Worm (Caenorhabditis elegans): ENCODE measurements around the gene mcd-1.

Gene mcd-1

DNA sequence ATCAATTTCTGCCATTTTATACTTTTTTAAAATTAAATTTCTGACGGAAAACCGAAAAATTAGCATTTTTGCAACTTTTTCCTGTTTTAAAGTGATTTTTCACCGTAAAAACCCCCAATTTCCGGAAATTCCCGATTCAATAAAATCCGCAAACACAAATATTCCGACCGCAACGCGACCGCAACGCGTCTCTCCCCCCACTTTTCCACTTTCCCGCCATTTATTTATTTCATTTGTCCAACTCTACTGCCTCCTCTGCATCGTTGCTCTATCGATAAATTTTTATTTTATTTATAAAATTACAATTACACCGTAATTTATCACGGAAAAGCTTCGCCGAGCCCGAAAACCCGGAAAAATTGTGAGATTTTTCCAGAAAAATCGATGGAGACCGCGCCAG, at the start of gene mcd-1:
Gene mcd-1 (plus strand): TSS at position 267 of the 400 bp plus-strand sequence.
- TF ChIP-seq nhr-237 (tag; optimal IDR thresholded peaks at IDR 0.05) (no peak), nhr-21 (tag; optimal IDR thresholded peaks at IDR 0.05) (no peak), gmeb-1 (tag; optimal IDR thresholded peaks at IDR 0.05) (peak; percentile 76), lin-13 (GFP tag; optimal IDR thresholded peaks at IDR 0.05) (peak; percentile 83), nhr-77 (tag; optimal IDR thresholded peaks at IDR 0.05) (no peak), nhr-23 (tag; optimal IDR thresholded peaks at IDR 0.05) (no peak), egl-27 (tag; optimal IDR thresholded peaks at IDR 0.05) (no peak), nhr-129 (tag; optimal IDR thresholded peaks at IDR 0.05) (no peak), peb-1 (tag; optimal IDR thresholded peaks at IDR 0.05) (no peak), nhr-11 (tag; optimal IDR thresholded peaks at IDR 0.05) (no peak), elt-3 (tag; optimal IDR thresholded peaks at IDR 0.05) (no peak), dmd-4 (tag; optimal IDR thresholded peaks at IDR 0.05) (no peak), nhr-12 (tag; optimal IDR thresholded peaks at IDR 0.05) (no peak), mdl-1 (tag; optimal IDR thresholded peaks at IDR 0.05) (no peak), sma-3 (GFP tag; optimal IDR thresholded peaks at IDR 0.05) (peak; percentile 1), alr-1 (tag; optimal IDR thresholded peaks at IDR 0.05) (no peak), ztf-4 (tag; optimal IDR thresholded peaks at IDR 0.05) (no peak), F13H6.1 (tag; optimal IDR thresholded peaks at IDR 0.05) (peak; percentile 19), elt-1 (tag; optimal IDR thresholded peaks at IDR 0.05) (no peak), crh-2 (tag; optimal IDR thresholded peaks at IDR 0.05) (peak; percentile 55), mbf-1 (tag; optimal IDR thresholded peaks at IDR 0.05) (no peak), unc-55 (GFP tag; optimal IDR thresholded peaks at IDR 0.05) (peak; percentile 90), R02D3.7 (tag; optimal IDR thresholded peaks at IDR 0.05) (no peak), nhr-25 (tag; optimal IDR thresholded peaks at IDR 0.05) (peak; percentile 45), lin-39 (tag; optimal IDR thresholded peaks at IDR 0.05) (no peak), nhr-10 (tag; optimal IDR thresholded peaks at IDR 0.05) (no peak), ztf-11 (tag; optimal IDR thresholded peaks at IDR 0.05) (no peak), ceh-16 (tag; optimal IDR thresholded peaks at IDR 0.05) (no peak), mab-5 (tag; optimal IDR thresholded peaks at IDR 0.05) (no peak), aly-2 (tag; optimal IDR thresholded peaks at IDR 0.05) (no peak), ztf-1 (GFP tag; conservative IDR thresholded peaks at IDR 0.05) (no peak), snpc-4 (tag; optimal IDR thresholded peaks at IDR 0.05) (peak; percentile 34), nhr-6 (tag; optimal IDR thresholded peaks at IDR 0.05) (no peak), C34F6.9 (tag; optimal IDR thresholded peaks at IDR 0.05) (peak; percentile 69), lsy-2 (tag; optimal IDR thresholded peaks at IDR 0.05) (peak in 1 of 2 experiments; percentile 81), lin-11 (tag; optimal IDR thresholded peaks at IDR 0.05) (no peak), ZK546.5 (tag; optimal IDR thresholded peaks at IDR 0.05) (no peak), Y55F3AM.14 (GFP tag; optimal IDR thresholded peaks at IDR 0.05) (no peak), unc-62 (GFP tag; optimal IDR thresholded peaks at IDR 0.05) (no peak), sma-9 (GFP tag; optimal IDR thresholded peaks at IDR 0.05) (no peak), sma-9 (tag; optimal IDR thresholded peaks at IDR 0.05) (no peak), unc-39 (tag; optimal IDR thresholded peaks at IDR 0.05) (no peak), skn-1 (tag; optimal IDR thresholded peaks at IDR 0.05) (no peak), zag-1 (tag; optimal IDR thresholded peaks at IDR 0.05) (no peak), blmp-1 (tag; optimal IDR thresholded peaks at IDR 0.05; ENCODE audit: insufficient read depth) (no peak), ama-1 (optimal IDR thresholded peaks at IDR 0.05) (no peak), ceh-82 (tag; optimal IDR thresholded peaks at IDR 0.05) (no peak), fos-1 (tag; optimal IDR thresholded peaks at IDR 0.05) (peak; percentile 9), sem-4 (tag; optimal IDR thresholded peaks at IDR 0.05) (no peak)

Measured in whole organism, L2 larva.